Fruit fly (Drosophila melanogaster): ENCODE data around the gene SdhAL.
A peak's percentile ranks its signal among the peaks of the same experiment; 100 is the strongest.

The SdhAL gene

DNA sequence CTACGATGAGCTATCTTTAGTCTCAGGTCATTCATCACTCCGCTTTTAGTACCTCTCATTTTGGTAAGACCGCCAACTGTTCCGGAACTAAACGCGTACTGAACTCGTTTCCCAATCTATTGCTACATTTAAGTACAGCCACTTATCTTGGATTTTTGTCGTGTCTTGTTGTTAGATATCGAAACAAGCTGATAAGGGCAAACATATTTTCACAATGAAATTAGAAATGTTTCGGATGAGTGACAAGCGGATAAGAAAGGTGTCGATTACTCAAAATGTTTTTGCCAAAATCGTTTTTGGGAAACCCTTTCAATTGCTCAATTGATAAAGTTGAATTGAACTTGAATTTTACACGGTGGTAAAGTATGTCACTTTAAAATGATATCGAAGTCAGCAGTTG is 35.6 kb downstream of the SdhAL start, which contains the start of gene CG5897:
TSS of gene CG5897 (minus strand) at position 101 of the 400 bp plus-strand sequence.
- TF ChIP-seq gl (tag; optimal IDR thresholded peaks at IDR 0.05) = no peak
- TF ChIP-seq CG32121 (GFP tag; IDR thresholded peaks at IDR 0.05) = no peak
- TF ChIP-seq rn (GFP tag; IDR thresholded peaks at IDR 0.05) = no peak
- no peak for TF ChIP-seq fd96Ca (GFP tag; IDR thresholded peaks at IDR 0.05)
- no peak for TF ChIP-seq Snoo (tag; optimal IDR thresholded peaks at IDR 0.05)
- no peak for TF ChIP-seq CG8301 (tag; optimal IDR thresholded peaks at IDR 0.05)
- TF ChIP-seq CG4496 (GFP tag; IDR thresholded peaks at IDR 0.05) = no peak
- no peak for TF ChIP-seq CG10348 (GFP tag; IDR thresholded peaks at IDR 0.05)
- no peak for TF ChIP-seq Ets98B (GFP tag; IDR thresholded peaks at IDR 0.05)
- no peak for TF ChIP-seq Pif1B (GFP tag; optimal IDR thresholded peaks at IDR 0.05)
- TF ChIP-seq CG17806 (tag; optimal IDR thresholded peaks at IDR 0.05) = no peak
- no peak for TF ChIP-seq CG15710 (tag; optimal IDR thresholded peaks at IDR 0.05)
- no peak for TF ChIP-seq Pif1A (GFP tag; optimal IDR thresholded peaks at IDR 0.05)

DNA sequence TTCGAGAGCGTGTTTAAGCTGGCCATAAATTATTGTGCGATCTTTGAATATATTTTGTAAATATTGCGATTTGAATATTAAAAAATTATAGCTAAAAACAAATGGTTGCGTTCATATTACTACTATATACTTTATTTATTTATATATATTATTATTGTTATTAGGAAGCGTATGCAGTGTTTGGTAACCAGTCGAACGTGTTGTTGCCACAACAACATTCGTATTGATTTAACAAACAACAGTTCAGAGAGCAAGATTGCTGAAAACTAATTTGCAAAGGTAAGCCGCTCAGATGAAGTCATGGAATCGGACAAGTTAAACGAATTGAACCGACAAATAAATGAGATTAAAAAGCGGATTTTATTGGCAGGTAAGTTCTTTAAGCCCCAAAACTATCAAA is 43.5 kb downstream of the SdhAL start, which contains the start of gene CCDC151:
TSS of gene CCDC151 (plus strand) at position 301 of the 400 bp plus-strand sequence.
- TF ChIP-seq CG17806 (tag; optimal IDR thresholded peaks at IDR 0.05) (no peak), fd96Ca (GFP tag; IDR thresholded peaks at IDR 0.05) (no peak), Snoo (tag; optimal IDR thresholded peaks at IDR 0.05) (no peak), CG4496 (GFP tag; IDR thresholded peaks at IDR 0.05) (no peak), EcR (GFP tag; optimal IDR thresholded peaks at IDR 0.05) (no peak), rn (GFP tag; IDR thresholded peaks at IDR 0.05) (no peak), CG32121 (GFP tag; IDR thresholded peaks at IDR 0.05) (no peak), Pif1A (GFP tag; optimal IDR thresholded peaks at IDR 0.05) (no peak), CG34367 (tag; optimal IDR thresholded peaks at IDR 0.05) (no peak), D1 (tag; optimal IDR thresholded peaks at IDR 0.05) (no peak), CG8159 (tag; optimal IDR thresholded peaks at IDR 0.05) (no peak), CG9948 (tag; optimal IDR thresholded peaks at IDR 0.05) (no peak)

DNA sequence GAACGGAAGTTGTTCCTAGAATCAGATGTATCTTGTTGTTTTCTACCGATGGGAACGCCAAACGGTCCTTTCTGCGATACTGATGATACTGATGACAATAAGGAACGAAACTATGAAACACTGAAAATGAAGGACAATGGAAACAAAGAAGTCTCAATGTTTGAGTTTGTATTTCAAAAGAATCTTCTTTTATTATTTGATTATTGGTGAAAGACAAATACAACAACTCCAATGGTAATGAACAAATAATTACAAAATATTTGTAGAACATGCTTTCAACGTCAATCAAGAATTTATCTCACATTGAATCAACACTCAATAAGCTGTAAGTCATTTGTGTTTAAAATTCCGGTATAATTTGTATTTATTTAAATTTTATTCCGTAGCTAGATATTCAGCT is 45.7 kb downstream of the SdhAL start, which contains the start of gene Sprn:
TSS of gene Sprn (plus strand) at position 301 of the 400 bp plus-strand sequence.
- TF ChIP-seq CG14655 (GFP tag; optimal IDR thresholded peaks at IDR 0.05) (no peak), Snoo (tag; optimal IDR thresholded peaks at IDR 0.05) (no peak), rn (GFP tag; IDR thresholded peaks at IDR 0.05) (no peak), CG8159 (tag; optimal IDR thresholded peaks at IDR 0.05) (no peak), CG34367 (tag; optimal IDR thresholded peaks at IDR 0.05) (no peak), CG12605 (GFP tag; IDR thresholded peaks at IDR 0.05) (no peak), gl (tag; optimal IDR thresholded peaks at IDR 0.05) (no peak)

DNA sequence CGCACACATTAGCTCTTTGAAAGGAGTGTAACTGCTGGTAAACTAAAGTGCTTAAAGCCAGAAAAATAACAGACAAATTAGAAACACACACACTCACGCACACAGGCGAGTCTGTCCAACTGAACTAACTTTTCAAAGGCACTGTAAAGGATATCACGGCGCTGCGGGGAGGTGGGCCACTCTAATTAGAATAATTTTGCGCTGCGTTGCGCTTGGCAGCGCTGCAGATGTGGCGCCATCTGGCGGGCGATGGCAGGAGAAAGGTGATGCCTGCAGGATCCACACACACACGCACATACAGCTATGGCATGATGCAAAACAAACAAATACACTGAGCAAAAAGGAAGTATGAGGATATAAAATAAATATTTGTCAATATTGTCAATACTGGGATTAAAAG is 48.5 kb downstream of the SdhAL start:
- TF ChIP-seq CG8301 (tag; optimal IDR thresholded peaks at IDR 0.05) (no peak), CG17806 (tag; optimal IDR thresholded peaks at IDR 0.05) (no peak), EcR (GFP tag; optimal IDR thresholded peaks at IDR 0.05) (no peak), CG12605 (GFP tag; IDR thresholded peaks at IDR 0.05) (no peak), CG13204 (GFP tag; optimal IDR thresholded peaks at IDR 0.05) (no peak), CG4496 (GFP tag; IDR thresholded peaks at IDR 0.05) (no peak), Snoo (tag; optimal IDR thresholded peaks at IDR 0.05) (no peak), CG32121 (GFP tag; IDR thresholded peaks at IDR 0.05) (no peak), CG34367 (tag; optimal IDR thresholded peaks at IDR 0.05) (no peak), rn (GFP tag; IDR thresholded peaks at IDR 0.05) (no peak), CG9948 (tag; optimal IDR thresholded peaks at IDR 0.05) (no peak), CG14655 (GFP tag; optimal IDR thresholded peaks at IDR 0.05) (no peak), D1 (tag; optimal IDR thresholded peaks at IDR 0.05) (no peak), fd96Ca (GFP tag; IDR thresholded peaks at IDR 0.05) (no peak), Pif1A (GFP tag; optimal IDR thresholded peaks at IDR 0.05) (no peak), Pif1B (GFP tag; optimal IDR thresholded peaks at IDR 0.05) (no peak), CG15710 (tag; optimal IDR thresholded peaks at IDR 0.05) (no peak)

DNA sequence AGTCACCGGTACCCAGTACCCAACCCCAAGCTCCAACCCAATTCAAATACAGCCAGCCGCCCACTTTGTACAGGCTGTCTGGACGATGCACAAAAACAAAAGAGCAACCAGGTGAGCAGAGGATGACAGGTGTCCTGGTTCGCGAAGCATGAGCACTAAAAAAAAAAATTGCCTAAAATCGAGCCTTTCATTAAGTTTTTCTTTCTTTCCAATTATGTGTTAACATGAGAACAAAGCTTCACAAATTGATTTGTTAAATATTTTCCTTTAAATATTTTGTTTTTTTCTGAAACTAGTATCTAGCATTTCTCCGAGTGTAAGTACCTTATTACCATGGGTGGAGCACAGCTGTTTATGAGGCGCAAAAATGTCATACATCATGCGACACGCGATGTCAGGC is 49.8 kb downstream of the SdhAL start:
- TF ChIP-seq CG15710 (tag; optimal IDR thresholded peaks at IDR 0.05) (peak; percentile 42), CG8159 (tag; optimal IDR thresholded peaks at IDR 0.05) (peak; percentile 49), CG12605 (GFP tag; IDR thresholded peaks at IDR 0.05) (no peak), Pif1A (GFP tag; optimal IDR thresholded peaks at IDR 0.05) (peak; percentile 16), CG13204 (GFP tag; optimal IDR thresholded peaks at IDR 0.05) (no peak), CG14655 (GFP tag; optimal IDR thresholded peaks at IDR 0.05) (peak; percentile 27), D1 (tag; optimal IDR thresholded peaks at IDR 0.05) (no peak), CG9948 (tag; optimal IDR thresholded peaks at IDR 0.05) (peak; percentile 15), CG4496 (GFP tag; IDR thresholded peaks at IDR 0.05) (0 out of 3 replicates have a peak, but pooled peaks have one; percentile 20), CG10348 (GFP tag; IDR thresholded peaks at IDR 0.05) (no peak)
